Worm (Caenorhabditis elegans) whole organism, L1 larva: ENCODE measurements around the gene ire-1.

Source experiments
- C04F5.9 ChIP-seq: sonication (generic microtip); optimal IDR thresholded peaks from 2 replicates; lab custom pipeline; 2016; ENCODE audit warnings: missing genetic modification characterization, missing compliant biosample characterization
- F16B12.6 ChIP-seq: fragments of 150-350 bp; optimal IDR thresholded peaks from 2 replicates; lab custom pipeline; 2014; ENCODE audit warnings: missing biosample characterization, missing genetic modification characterization
- aly-2 ChIP-seq: fragments of 150-350 bp; optimal IDR thresholded peaks from 2 replicates; lab custom pipeline; 2014; ENCODE audit warnings: missing biosample characterization, missing genetic modification characterization
- ama-1 ChIP-seq: fragments of 150-350 bp; optimal IDR thresholded peaks from 2 replicates; lab custom pipeline; 2014
- blmp-1 ChIP-seq: fragments of 150-350 bp; optimal IDR thresholded peaks from 2 replicates; lab custom pipeline; 2014; ENCODE audit warnings: missing biosample characterization, missing genetic modification characterization
- ceh-8 ChIP-seq: fragments of 200-800 bp; sonication (Bioruptor generic); optimal IDR thresholded peaks from 2 replicates; lab custom pipeline; 2018; ENCODE audit warnings: mild to moderate bottlenecking, missing genetic modification characterization, moderate library complexity, missing compliant biosample characterization
- ceh-90 ChIP-seq: sonication (generic microtip); optimal IDR thresholded peaks from 2 replicates; lab custom pipeline; 2016; ENCODE audit warnings: missing genetic modification characterization, missing compliant biosample characterization
- ces-1 ChIP-seq: fragments of 150-350 bp; optimal IDR thresholded peaks from 2 replicates; lab custom pipeline; 2014; ENCODE audit warnings: missing biosample characterization, missing genetic modification reagents, missing genetic modification characterization
- dpl-1 ChIP-seq, 3 experiments: fragments of 150-350 bp in 2 of 3; sonication (generic microtip) in 1 of 3; optimal IDR thresholded peaks; 2 replicates each; lab custom pipeline; 2014 to 2017; ENCODE audit warnings: missing biosample characterization in 3 of 3, missing genetic modification characterization in 3 of 3, missing genetic modification reagents in 3 of 3
- efl-1 ChIP-seq, 4 experiments: fragments of 150-350 bp; optimal IDR thresholded peaks in 3 of 4; peaks in 1 of 4; 1 replicate in 1 of 4; 2 replicates in 3 of 4; lab custom pipeline; 2014; ENCODE audit warnings: missing biosample characterization in 2 of 4, missing genetic modification characterization in 2 of 4, missing genetic modification reagents in 2 of 4
- efl-3 ChIP-seq: fragments of 200-800 bp; sonication (Bioruptor generic); optimal IDR thresholded peaks from 2 replicates; lab custom pipeline; 2018; ENCODE audit warnings: mild to moderate bottlenecking, missing genetic modification characterization, missing compliant biosample characterization
- egl-13 ChIP-seq: sonication (generic microtip); optimal IDR thresholded peaks from 2 replicates; lab custom pipeline; 2016; ENCODE audit warnings: missing genotype, missing genetic modification reagents, missing genetic modification characterization, missing compliant biosample characterization
- elt-2 ChIP-seq: sonication (generic microtip); optimal IDR thresholded peaks from 2 replicates; lab custom pipeline; 2016; ENCODE audit warnings: missing genetic modification characterization, mild to moderate bottlenecking, inconsistent platforms, missing compliant biosample characterization, missing genetic modification reagents
- fkh-4 ChIP-seq: sonication (generic microtip); optimal IDR thresholded peaks from 2 replicates; lab custom pipeline; 2016; ENCODE audit warnings: missing compliant biosample characterization, missing genetic modification characterization, borderline replicate concordance
- grh-1 ChIP-seq: fragments of 200-800 bp; sonication (Bioruptor generic); IDR thresholded peaks from 2 replicates; pipeline ENCODE4 v1.3.6; 2022; ENCODE audit warnings: missing genetic modification reagents, missing genetic modification characterization, missing compliant biosample characterization
- hlh-17 ChIP-seq: fragments of 200-800 bp; sonication (Bioruptor generic); optimal IDR thresholded peaks from 2 replicates; lab custom pipeline; 2018; ENCODE audit warnings: missing genetic modification characterization, mild to moderate bottlenecking, missing compliant biosample characterization, moderate library complexity, borderline replicate concordance
- lin-13 ChIP-seq: fragments of 150-350 bp; optimal IDR thresholded peaks from 2 replicates; lab custom pipeline; 2014; ENCODE audit warnings: missing biosample characterization, missing genetic modification reagents, missing genetic modification characterization
- lin-14 ChIP-seq: fragments of 200-800 bp; sonication (Bioruptor generic); optimal IDR thresholded peaks from 2 replicates; lab custom pipeline; 2018; ENCODE audit warnings: mild to moderate bottlenecking, missing genetic modification characterization, moderate library complexity, missing compliant biosample characterization
- lin-39 ChIP-seq: fragments of 150-350 bp; optimal IDR thresholded peaks from 2 replicates; lab custom pipeline; 2014; ENCODE audit warnings: missing biosample characterization, missing genetic modification reagents, missing genetic modification characterization
- lir-3 ChIP-seq: sonication (generic microtip); optimal IDR thresholded peaks from 2 replicates; lab custom pipeline; 2016; ENCODE audit warnings: mild to moderate bottlenecking, missing genetic modification characterization, moderate library complexity, missing compliant biosample characterization; ENCODE audit not compliant: poor library complexity
- lsy-2 ChIP-seq, 2 experiments: fragments of 150-350 bp; optimal IDR thresholded peaks; 2 replicates each; lab custom pipeline; 2014; ENCODE audit warnings: missing biosample characterization in 2 of 2, missing genetic modification characterization in 2 of 2
- mab-9 ChIP-seq: fragments of 200-800 bp; sonication (Bioruptor generic); IDR thresholded peaks from 2 replicates; pipeline ENCODE4 v1.3.6; 2022; ENCODE audit warnings: missing genetic modification reagents, missing genetic modification characterization, missing compliant biosample characterization
- mdl-1 ChIP-seq, 2 experiments: fragments of 150-350 bp; optimal IDR thresholded peaks; 2 replicates each; lab custom pipeline; 2014 to 2017; ENCODE audit warnings: missing biosample characterization in 2 of 2, missing genetic modification characterization in 2 of 2, inconsistent platforms in 1 of 2
- mep-1 ChIP-seq: fragments of 150-350 bp; optimal IDR thresholded peaks from 2 replicates; lab custom pipeline; 2014; ENCODE audit warnings: missing biosample characterization, missing genetic modification characterization
- nhr-19 ChIP-seq: fragments of 200-800 bp; sonication (Bioruptor generic); conservative IDR thresholded peaks from 2 replicates; pipeline ENCODE4 v1.3.6; 2022; ENCODE audit warnings: missing genetic modification characterization, missing compliant biosample characterization
- nhr-20 ChIP-seq: sonication (generic microtip); optimal IDR thresholded peaks from 2 replicates; lab custom pipeline; 2016; ENCODE audit warnings: mild to moderate bottlenecking, missing genetic modification characterization, missing compliant biosample characterization
- nhr-47 ChIP-seq: sonication (generic microtip); optimal IDR thresholded peaks from 2 replicates; lab custom pipeline; 2016; ENCODE audit warnings: mild to moderate bottlenecking, missing genetic modification characterization, moderate library complexity, missing compliant biosample characterization
- nhr-71 ChIP-seq: sonication (generic microtip); optimal IDR thresholded peaks from 2 replicates; lab custom pipeline; 2016; ENCODE audit warnings: mild to moderate bottlenecking, missing genetic modification characterization, moderate library complexity, missing compliant biosample characterization
- nhr-84 ChIP-seq: sonication (generic microtip); optimal IDR thresholded peaks from 2 replicates; lab custom pipeline; 2017; ENCODE audit warnings: missing biosample characterization, missing genetic modification characterization
- nhr-85 ChIP-seq: sonication (generic microtip); peaks from one replicate; lab custom pipeline; 2016; ENCODE audit warnings: missing genetic modification characterization, inconsistent platforms, missing compliant biosample characterization
- pax-3 ChIP-seq: fragments of 200-800 bp; sonication (Bioruptor generic); optimal IDR thresholded peaks from 2 replicates; lab custom pipeline; 2018; ENCODE audit warnings: mild to moderate bottlenecking, missing genetic modification characterization, moderate library complexity, missing compliant biosample characterization
- pqm-1 ChIP-seq: sonication (generic microtip); optimal IDR thresholded peaks from 3 replicates; lab custom pipeline; 2017; ENCODE audit warnings: missing biosample characterization, missing genetic modification characterization
- rnt-1 ChIP-seq: sonication (generic microtip); optimal IDR thresholded peaks from 2 replicates; lab custom pipeline; 2016; ENCODE audit warnings: mild to moderate bottlenecking, missing genetic modification characterization, moderate library complexity, missing compliant biosample characterization
- skn-1 ChIP-seq: fragments of 150-350 bp; optimal IDR thresholded peaks from 2 replicates; lab custom pipeline; 2014; ENCODE audit warnings: missing biosample characterization, missing genetic modification characterization
- snu-23 ChIP-seq: sonication (generic microtip); optimal IDR thresholded peaks from 2 replicates; lab custom pipeline; 2016; ENCODE audit warnings: missing genetic modification characterization, missing compliant biosample characterization
- swsn-7 ChIP-seq: sonication (generic microtip); optimal IDR thresholded peaks from 2 replicates; lab custom pipeline; 2016; ENCODE audit warnings: missing genetic modification characterization, missing compliant biosample characterization
- tbx-2 ChIP-seq: sonication (generic microtip); optimal IDR thresholded peaks from 2 replicates; lab custom pipeline; 2016; ENCODE audit warnings: missing genetic modification characterization, missing compliant biosample characterization
- tlp-1 ChIP-seq: fragments of 150-350 bp; optimal IDR thresholded peaks from 2 replicates; lab custom pipeline; 2014; ENCODE audit warnings: missing biosample characterization, missing genetic modification characterization
- unc-62 ChIP-seq: fragments of 150-350 bp; optimal IDR thresholded peaks from 2 replicates; lab custom pipeline; 2014; ENCODE audit warnings: missing biosample characterization, missing genetic modification reagents, missing genetic modification characterization
- xbp-1 ChIP-seq: sonication (generic microtip); optimal IDR thresholded peaks from 2 replicates; lab custom pipeline; 2016; ENCODE audit warnings: missing genetic modification characterization, missing compliant biosample characterization
- zag-1 ChIP-seq: fragments of 150-350 bp; optimal IDR thresholded peaks from 2 replicates; lab custom pipeline; 2014; ENCODE audit warnings: missing biosample characterization, missing genetic modification characterization
- zip-4 ChIP-seq: fragments of 200-800 bp; sonication (Bioruptor generic); optimal IDR thresholded peaks from 2 replicates; lab custom pipeline; 2018; ENCODE audit warnings: mild to moderate bottlenecking, missing genetic modification characterization, moderate library complexity, missing compliant biosample characterization
- ztf-11 ChIP-seq, 2 experiments: sonication (generic microtip); optimal IDR thresholded peaks; 2 replicates each; lab custom pipeline; 2016 to 2017; ENCODE audit warnings: missing genetic modification characterization in 2 of 2, missing biosample characterization in 1 of 2, missing compliant biosample characterization in 1 of 2
- ztf-4 ChIP-seq: fragments of 150-350 bp; optimal IDR thresholded peaks from 2 replicates; lab custom pipeline; 2014; ENCODE audit warnings: missing biosample characterization, missing genetic modification characterization

ire-1 gene

DNA sequence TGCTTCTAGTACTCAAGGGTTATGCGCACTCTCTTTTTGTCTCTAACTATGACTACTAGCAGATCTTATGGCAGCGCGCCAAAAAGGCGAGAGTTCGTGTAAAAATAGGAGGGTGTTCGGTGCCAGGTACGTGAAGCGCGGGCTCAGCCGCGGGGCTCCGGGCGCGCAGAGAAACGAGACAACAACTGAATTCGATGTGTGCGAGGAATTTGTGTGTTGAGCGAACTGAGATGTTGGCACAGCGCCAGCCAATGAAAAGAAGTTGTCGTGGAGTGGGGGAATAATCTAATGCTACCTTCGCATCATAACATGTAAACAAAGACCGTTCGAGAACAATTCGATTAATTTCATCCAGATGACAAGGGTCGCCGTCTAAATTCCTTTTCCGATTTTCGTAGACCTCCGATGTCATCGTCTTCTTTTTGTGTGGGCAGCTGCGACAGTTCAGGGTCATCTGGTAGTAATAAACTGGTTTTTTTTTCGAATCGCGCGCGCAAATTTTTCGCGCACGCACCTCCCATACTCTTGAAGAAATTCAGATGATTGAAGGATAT is 6.8 kb upstream of the ire-1 start (continued):
- TF ChIP-seq skn-1 (peak; percentile 2), lin-39 (no peak), unc-62 (GFP tag; lab: Kevin White, UChicago) (no peak), xbp-1 (tag; lab: Kevin White, UChicago) (peak; percentile 12), egl-13 (tag; lab: Kevin White, UChicago) (peak; percentile 9), mab-9 (GFP tag; lab: Robert Waterston, UW) (no peak), pax-3 (tag; lab: Kevin White, UChicago) (no peak), swsn-7 (peak; percentile 42), fkh-4 (tag; lab: Kevin White, UChicago) (no peak), ceh-90 (tag; lab: Kevin White, UChicago) (no peak), rnt-1 (tag; lab: Kevin White, UChicago) (no peak), nhr-47 (tag; lab: Kevin White, UChicago) (peak; percentile 24), dpl-1 (GFP tag; optimal IDR thresholded peaks at IDR 0.05; lab: Kevin White, UChicago) (peak; percentile 44 to 61 (median 51)), tlp-1 (tag; lab: Kevin White, UChicago) (no peak), nhr-19 (GFP tag; lab: Robert Waterston, UW) (0 out of 2 replicates have a peak, but pooled peaks have one; percentile 29), mdl-1 (tag; optimal IDR thresholded peaks at IDR 0.05; lab: Kevin White, UChicago) (peak in 1 of 2 experiments; percentile 15), efl-1 (optimal IDR thresholded peaks at IDR 0.05; lab: Kevin White, UChicago) (peak; percentile 19 to 20), efl-1 (GFP tag; optimal IDR thresholded peaks at IDR 0.05 in 1 of 2; lab: Kevin White, UChicago) (peak in 1 of 2 experiments; percentile 61), ztf-11 (tag; optimal IDR thresholded peaks at IDR 0.05; lab: Kevin White, UChicago) (no peak), mep-1 (tag; lab: Kevin White, UChicago) (peak; percentile 32), tbx-2 (peak; percentile 26)

DNA sequence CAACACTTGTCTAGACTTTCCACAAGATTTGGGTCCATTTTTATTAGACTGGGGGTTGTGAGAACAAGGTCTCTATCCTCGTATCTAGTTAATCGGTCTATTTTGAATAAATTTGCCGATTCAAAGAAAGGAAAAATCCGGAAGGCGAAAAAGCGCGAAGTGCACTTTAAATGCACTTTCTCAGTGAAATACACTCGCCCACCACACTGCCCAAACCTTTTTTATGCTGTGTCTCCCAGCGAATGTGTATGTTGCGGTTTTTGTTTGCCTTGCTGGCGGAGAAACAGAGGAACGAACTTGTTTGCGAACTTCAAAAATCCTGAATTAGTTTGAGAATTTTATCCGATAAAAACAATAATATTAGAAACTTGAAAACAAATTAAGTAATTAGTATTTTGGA is 6.1 kb upstream of the ire-1 start:
- TF ChIP-seq aly-2 (tag; lab: Kevin White, UChicago) (peak; percentile 5), ceh-8 (GFP tag; lab: Kevin White, UChicago) (no peak), mep-1 (tag; lab: Kevin White, UChicago) (peak; percentile 8), skn-1 (peak; percentile 24), lin-14 (GFP tag; lab: Kevin White, UChicago) (peak; percentile 33), blmp-1 (tag; lab: Kevin White, UChicago) (peak; percentile 21), lir-3 (tag; lab: Kevin White, UChicago) (no peak), elt-2 (tag; lab: Kevin White, UChicago) (no peak)

DNA sequence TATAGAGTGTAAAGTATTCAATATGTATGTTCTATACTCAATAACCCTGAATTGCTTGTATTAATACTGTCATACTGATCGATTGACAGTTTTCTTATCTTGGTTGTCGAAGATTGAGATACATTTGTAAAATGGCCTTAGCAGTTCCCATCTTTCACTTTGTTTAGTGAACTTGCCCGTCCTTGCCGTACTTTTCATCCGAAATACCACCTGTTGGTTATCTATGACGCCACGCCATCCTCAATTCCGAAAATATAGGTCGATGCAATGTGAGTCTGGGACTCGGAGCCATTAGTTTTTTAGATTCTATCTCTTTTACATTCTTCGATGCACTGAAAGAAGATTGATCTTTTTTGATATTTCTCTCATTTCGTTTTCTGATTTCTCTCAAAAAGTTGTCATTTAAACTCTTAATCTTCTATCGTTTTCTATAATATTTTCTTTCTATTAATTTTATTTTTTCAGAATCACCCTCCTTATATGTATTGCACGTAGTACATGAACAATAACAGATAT is 4.8 kb upstream of the ire-1 start, which contains the start of gene ulp-4:
Gene ulp-4 (plus strand): TSS at position 466 of the 516 bp plus-strand sequence.
- no peak for TF ChIP-seq hlh-17
- TF ChIP-seq nhr-20: peak; percentile 29
- no peak for TF ChIP-seq fkh-4 (tag; lab: Kevin White, UChicago)
- peak; percentile 49 to 52 for TF ChIP-seq lsy-2 (tag; optimal IDR thresholded peaks at IDR 0.05; lab: Kevin White, UChicago)
- no peak for TF ChIP-seq F16B12.6 (tag; lab: Kevin White, UChicago)
- TF ChIP-seq grh-1 (GFP tag; lab: Robert Waterston, UW): no peak
- TF ChIP-seq nhr-19 (GFP tag; lab: Robert Waterston, UW): peak; percentile 49
- TF ChIP-seq snu-23: peak; percentile 3
- TF ChIP-seq lin-14 (GFP tag; lab: Kevin White, UChicago): peak; percentile 63
- TF ChIP-seq ceh-8 (GFP tag; lab: Kevin White, UChicago): no peak
- no peak for TF ChIP-seq mdl-1 (tag; optimal IDR thresholded peaks at IDR 0.05; lab: Kevin White, UChicago)
- TF ChIP-seq ces-1 (GFP tag; lab: Kevin White, UChicago): no peak
- no peak for TF ChIP-seq zag-1
- peak; percentile 82 for TF ChIP-seq nhr-85 (tag; lab: Kevin White, UChicago)
- no peak for TF ChIP-seq ztf-4 (tag; lab: Kevin White, UChicago)
- TF ChIP-seq nhr-71 (tag; lab: Kevin White, UChicago): peak; percentile 71
- TF ChIP-seq xbp-1 (tag; lab: Kevin White, UChicago): peak; percentile 3
- TF ChIP-seq pqm-1 (tag; lab: Kevin White, UChicago): no peak
- TF ChIP-seq lin-13 (GFP tag; lab: Kevin White, UChicago): no peak
- peak; percentile 34 for TF ChIP-seq mep-1 (tag; lab: Kevin White, UChicago)
- peak; percentile 57 for TF ChIP-seq lin-39
- TF ChIP-seq blmp-1 (tag; lab: Kevin White, UChicago): peak; percentile 26
- no peak for TF ChIP-seq nhr-84 (tag; lab: Kevin White, UChicago)
- TF ChIP-seq skn-1: no peak
- peak; percentile 1 for TF ChIP-seq nhr-47 (tag; lab: Kevin White, UChicago)
- no peak for TF ChIP-seq ama-1 (lab: Kevin White, UChicago)
- TF ChIP-seq C04F5.9 (tag; lab: Kevin White, UChicago): no peak
- TF ChIP-seq dpl-1 (GFP tag; optimal IDR thresholded peaks at IDR 0.05; lab: Kevin White, UChicago): no peak
- TF ChIP-seq zip-4 (GFP tag; lab: Kevin White, UChicago): no peak
- no peak for TF ChIP-seq efl-3
- peak; percentile 3 for TF ChIP-seq lir-3 (tag; lab: Kevin White, UChicago)
- TF ChIP-seq rnt-1 (tag; lab: Kevin White, UChicago): peak; percentile 64
